Worm (Caenorhabditis elegans) whole organism, L2 larva: ENCODE measurements around the gene F54F2.14.
A peak's percentile ranks its signal among the peaks of the same experiment; 100 is the strongest.

Source experiments
- blmp-1 ChIP-seq: sonication (generic microtip); optimal IDR thresholded peaks from 2 replicates; lab custom pipeline; 2017; ENCODE audit warnings: missing genetic modification characterization, mild to moderate bottlenecking, missing compliant biosample characterization, antibody characterized with exemption, moderate library complexity; ENCODE audit not compliant: insufficient read depth
- ceh-16 ChIP-seq: fragments of 150-350 bp; optimal IDR thresholded peaks from 2 replicates; lab custom pipeline; 2014; ENCODE audit warnings: missing biosample characterization, missing genetic modification characterization
- egl-27 ChIP-seq: sonication (generic microtip); optimal IDR thresholded peaks from 3 replicates; lab custom pipeline; 2017; ENCODE audit warnings: missing biosample characterization, missing genetic modification reagents, missing genetic modification characterization
- elt-1 ChIP-seq: fragments of 150-350 bp; optimal IDR thresholded peaks from 2 replicates; lab custom pipeline; 2014; ENCODE audit warnings: missing biosample characterization, missing genetic modification characterization
- lin-13 ChIP-seq: fragments of 150-350 bp; optimal IDR thresholded peaks from 2 replicates; lab custom pipeline; 2014; ENCODE audit warnings: missing biosample characterization, missing genetic modification reagents, missing genetic modification characterization
- lin-39 ChIP-seq: fragments of 150-350 bp; optimal IDR thresholded peaks from 2 replicates; lab custom pipeline; 2014; ENCODE audit warnings: missing biosample characterization, missing genetic modification reagents, missing genetic modification characterization
- mab-5 ChIP-seq: fragments of 150-350 bp; optimal IDR thresholded peaks from 2 replicates; lab custom pipeline; 2014; ENCODE audit warnings: missing biosample characterization, missing genetic modification characterization
- mdl-1 ChIP-seq, 2 experiments: fragments of 150-350 bp in 1 of 2; sonication (generic microtip) in 1 of 2; optimal IDR thresholded peaks; 2 replicates each; lab custom pipeline; 2017; ENCODE audit warnings: missing biosample characterization in 2 of 2, missing genetic modification characterization in 2 of 2
- nhr-10 ChIP-seq: sonication (generic microtip); optimal IDR thresholded peaks from 2 replicates; lab custom pipeline; 2017; ENCODE audit warnings: missing biosample characterization, missing genetic modification characterization
- sem-4 ChIP-seq: fragments of 150-350 bp; optimal IDR thresholded peaks from 2 replicates; lab custom pipeline; 2014; ENCODE audit warnings: missing biosample characterization, missing genetic modification reagents, missing genetic modification characterization
- skn-1 ChIP-seq: sonication (generic microtip); optimal IDR thresholded peaks from 2 replicates; lab custom pipeline; 2017; ENCODE audit warnings: missing biosample characterization, missing genetic modification characterization
- unc-55 ChIP-seq: fragments of 150-350 bp; sonication (generic microtip); optimal IDR thresholded peaks from 3 replicates; lab custom pipeline; 2014; ENCODE audit warnings: missing biosample characterization, missing genetic modification reagents, missing genetic modification characterization
- zag-1 ChIP-seq: fragments of 150-350 bp; optimal IDR thresholded peaks from 2 replicates; lab custom pipeline; 2014; ENCODE audit warnings: missing biosample characterization, missing genetic modification characterization

The F54F2.14 gene

ce11 chrIII:8831059-8831750 lies 39.9 kb downstream of the F54F2.14 start, which contains the start of gene F44E2.10:
TSS of gene F44E2.10 (minus strand) at chrIII:8831109.
- no peak for TF ChIP-seq lin-39 (tag; lab: Kevin White, UChicago)
- no peak for TF ChIP-seq nhr-10 (tag; lab: Kevin White, UChicago)
- TF ChIP-seq egl-27 (tag; lab: Kevin White, UChicago), result no peak

DNA sequence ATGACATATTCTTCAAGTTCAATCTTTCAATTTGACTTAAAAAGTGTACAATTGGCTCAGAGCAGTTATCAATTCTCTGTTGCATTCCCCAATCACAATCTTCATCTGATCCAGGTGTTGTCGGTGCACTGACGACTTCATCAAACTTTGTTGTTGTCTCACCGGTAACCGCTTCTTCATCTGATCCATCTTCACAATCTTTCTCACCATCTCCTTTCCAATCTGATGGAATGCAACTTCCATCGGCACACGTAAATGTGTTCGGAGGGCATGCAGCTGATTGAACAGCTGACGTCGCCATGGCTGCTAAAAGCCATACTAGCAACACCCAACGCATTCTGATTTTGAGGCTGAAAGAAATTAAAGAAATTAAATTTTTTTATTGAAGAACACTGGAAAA lies 46.7 kb downstream of the F54F2.14 start, which contains the start of gene F44E2.4:
TSS of gene F44E2.4 (minus strand) at position 350 of the 400 bp plus-strand sequence.
- TF ChIP-seq lin-13 (GFP tag; lab: Kevin White, UChicago) (no peak), ceh-16 (peak; percentile 6), sem-4 (tag; lab: Kevin White, UChicago) (no peak), skn-1 (no peak), unc-55 (GFP tag; lab: Kevin White, UChicago) (no peak), elt-1 (tag; lab: Kevin White, UChicago) (peak; percentile 44), mab-5 (no peak), zag-1 (tag; lab: Kevin White, UChicago) (no peak)

- TF ChIP-seq lin-13 (GFP tag; lab: Kevin White, UChicago), result no peak
- no peak for TF ChIP-seq blmp-1
- no peak for TF ChIP-seq mdl-1 (tag; optimal IDR thresholded peaks at IDR 0.05; lab: Kevin White, UChicago)
Observed at ce11 chrIII:8839813-8840212, 48.5 kb downstream of the F54F2.14 start.
